Comparison of ENCODE assay signal across 7 worm cellular contexts in genomic region chrIII:9580039-9580891, ce11.
TF ChIP-seq lines count a peak whose summit lies in the region.

Gene ced-7, minus strand, starts transcription at chrIII:9580089.

TF ChIP-seq in whole organism, L1 larva, 84 proteins besides CTCF, POLR2A, EP300 and RAD21 (continues in another document):
- TF ChIP-seq nhr-85 (tag; lab: Kevin White, UChicago) (peak; percentile 14), F16B12.6 (tag; optimal IDR thresholded peaks at IDR 0.05; lab: Kevin White, UChicago) (peak; percentile 8), fos-1 (tag; optimal IDR thresholded peaks at IDR 0.05; lab: Kevin White, UChicago) (no peak), dpl-1 (GFP tag; optimal IDR thresholded peaks at IDR 0.05; lab: Kevin White, UChicago) (peak in 2 of 3 experiments; percentile 4 to 52), unc-86 (tag; optimal IDR thresholded peaks at IDR 0.05; lab: Kevin White, UChicago) (peak; percentile 22), unc-130 (tag; optimal IDR thresholded peaks at IDR 0.05; lab: Kevin White, UChicago) (no peak), nhr-47 (tag; optimal IDR thresholded peaks at IDR 0.05; lab: Kevin White, UChicago) (peak; percentile 11), lin-35 (GFP tag; optimal IDR thresholded peaks at IDR 0.05; lab: Kevin White, UChicago) (peak; percentile 15 to 37), nhr-84 (tag; optimal IDR thresholded peaks at IDR 0.05; lab: Kevin White, UChicago) (no peak), nhr-20 (tag; optimal IDR thresholded peaks at IDR 0.05; lab: Kevin White, UChicago) (peak; percentile 9), elt-2 (tag; optimal IDR thresholded peaks at IDR 0.05; lab: Kevin White, UChicago) (no peak), lin-14 (GFP tag; optimal IDR thresholded peaks at IDR 0.05; lab: Kevin White, UChicago) (peak; percentile 74), nhr-237 (tag; optimal IDR thresholded peaks at IDR 0.05; lab: Kevin White, UChicago) (no peak)

TF ChIP-seq in whole organism, L2 larva, 48 proteins besides CTCF, POLR2A, EP300 and RAD21:
- TF ChIP-seq sma-3 (GFP tag; optimal IDR thresholded peaks at IDR 0.05; lab: Kevin White, UChicago) (no peak), lin-13 (GFP tag; optimal IDR thresholded peaks at IDR 0.05; lab: Kevin White, UChicago) (peak; percentile 18), crh-2 (tag; optimal IDR thresholded peaks at IDR 0.05; lab: Kevin White, UChicago) (peak; percentile 22), C34F6.9 (tag; optimal IDR thresholded peaks at IDR 0.05; lab: Kevin White, UChicago) (peak; percentile 75), lsy-2 (tag; optimal IDR thresholded peaks at IDR 0.05; lab: Kevin White, UChicago) (peak in 1 of 2 experiments; percentile 54), nhr-237 (tag; optimal IDR thresholded peaks at IDR 0.05; lab: Kevin White, UChicago) (no peak), nhr-129 (tag; optimal IDR thresholded peaks at IDR 0.05; lab: Kevin White, UChicago) (peak; percentile 60), unc-55 (GFP tag; optimal IDR thresholded peaks at IDR 0.05; lab: Kevin White, UChicago) (peak; percentile 44), ZK546.5 (tag; optimal IDR thresholded peaks at IDR 0.05; lab: Kevin White, UChicago) (no peak)

TF ChIP-seq in whole organism, L3 larva, 47 proteins besides CTCF, POLR2A, EP300 and RAD21:
- TF ChIP-seq ztf-4 (tag; optimal IDR thresholded peaks at IDR 0.05; lab: Kevin White, UChicago) (no peak), lin-15B (tag; optimal IDR thresholded peaks at IDR 0.05; lab: Kevin White, UChicago) (peak; percentile 67), nfya-1 (tag; optimal IDR thresholded peaks at IDR 0.05; lab: Kevin White, UChicago; ENCODE audit: insufficient read depth) (peak; percentile 46), snpc-4 (tag; optimal IDR thresholded peaks at IDR 0.05; lab: Kevin White, UChicago) (peak; percentile 27), pha-4 (tag; optimal IDR thresholded peaks at IDR 0.05; lab: Kevin White, UChicago) (peak; percentile 19), nhr-12 (tag; optimal IDR thresholded peaks at IDR 0.05; lab: Kevin White, UChicago) (no peak), ceh-28 (tag; optimal IDR thresholded peaks at IDR 0.05; lab: Kevin White, UChicago) (peak; percentile 12), lin-39 (tag; optimal IDR thresholded peaks at IDR 0.05; lab: Kevin White, UChicago) (peak; percentile 22)

TF ChIP-seq in whole organism, L4 larva, 104 proteins besides CTCF, POLR2A, EP300 and RAD21 (continues in another document):
- TF ChIP-seq ama-1 (optimal IDR thresholded peaks at IDR 0.05; lab: Kevin White, UChicago) (no peak), nhr-77 (tag; optimal IDR thresholded peaks at IDR 0.05; lab: Kevin White, UChicago) (no peak), zip-2 (tag; optimal IDR thresholded peaks at IDR 0.05; lab: Kevin White, UChicago) (no peak), Y48G9A.11 (GFP tag; IDR thresholded peaks at IDR 0.05; lab: Robert Waterston, UW) (no peak), tra-1 (GFP tag; IDR thresholded peaks at IDR 0.05; lab: Robert Waterston, UW) (no peak), snpc-1.2 (GFP tag; IDR thresholded peaks at IDR 0.05; lab: Robert Waterston, UW) (no peak), nhr-111 (GFP tag; optimal IDR thresholded peaks at IDR 0.05; lab: Kevin White, UChicago) (no peak), nhr-48 (tag; optimal IDR thresholded peaks at IDR 0.05; lab: Kevin White, UChicago) (no peak), hlh-30 (tag; optimal IDR thresholded peaks at IDR 0.05; lab: Kevin White, UChicago; ENCODE audit: insufficient read depth) (peak; percentile 87), lir-3 (tag; optimal IDR thresholded peaks at IDR 0.05; lab: Kevin White, UChicago) (no peak), duxl-1 (tag; optimal IDR thresholded peaks at IDR 0.05; lab: Kevin White, UChicago; ENCODE audit: poor library complexity) (no peak), ces-1 (GFP tag; optimal IDR thresholded peaks at IDR 0.05; lab: Kevin White, UChicago) (no peak), lin-15B (tag; optimal IDR thresholded peaks at IDR 0.05; lab: Kevin White, UChicago) (no peak), mes-2 (tag; optimal IDR thresholded peaks at IDR 0.05; lab: Kevin White, UChicago; ENCODE audit: poor library complexity, severe bottlenecking) (no peak), unc-62 (GFP tag; optimal IDR thresholded peaks at IDR 0.05 in 1 of 2; lab: Kevin White, UChicago) (peak in 1 of 2 experiments; percentile 45), unc-62 (tag; optimal IDR thresholded peaks at IDR 0.05; lab: Kevin White, UChicago) (no peak)

TF ChIP-seq in whole organism, late embryonic, 69 proteins besides CTCF, POLR2A, EP300 and RAD21:
- no peak for TF ChIP-seq ceh-18 (tag; optimal IDR thresholded peaks at IDR 0.05; lab: Kevin White, UChicago)
- TF ChIP-seq hlh-30 (tag; optimal IDR thresholded peaks at IDR 0.05; lab: Kevin White, UChicago; ENCODE audit: insufficient read depth) = peak; percentile 84
- TF ChIP-seq ceh-9 (tag; optimal IDR thresholded peaks at IDR 0.05; lab: Kevin White, UChicago) = no peak

TF ChIP-seq in whole organism, mixed stage, embryonic, 35 proteins besides CTCF, POLR2A, EP300 and RAD21:
- TF ChIP-seq nhr-76 (tag; optimal IDR thresholded peaks at IDR 0.05; lab: Kevin White, UChicago) (no peak), ces-1 (GFP tag; optimal IDR thresholded peaks at IDR 0.05; lab: Kevin White, UChicago) (peak; percentile 11), mep-1 (tag; optimal IDR thresholded peaks at IDR 0.05; lab: Kevin White, UChicago) (peak; percentile 35), bed-3 (GFP tag; optimal IDR thresholded peaks at IDR 0.05; lab: Kevin White, UChicago) (no peak), ztf-11 (tag; optimal IDR thresholded peaks at IDR 0.05; lab: Kevin White, UChicago) (no peak)

TF ChIP-seq in whole organism, young adult, 124 proteins besides CTCF, POLR2A, EP300 and RAD21:
- TF ChIP-seq F52B5.7 (tag; optimal IDR thresholded peaks at IDR 0.05; lab: Kevin White, UChicago) (no peak), ztf-25 (GFP tag; IDR thresholded peaks at IDR 0.05; lab: Robert Waterston, UW) (no peak), attf-5 (GFP tag; optimal IDR thresholded peaks at IDR 0.05; lab: Kevin White, UChicago) (peak; percentile 18), F10E7.11 (tag; optimal IDR thresholded peaks at IDR 0.05; lab: Kevin White, UChicago) (no peak), cebp-1 (GFP tag; IDR thresholded peaks at IDR 0.05; lab: Robert Waterston, UW) (no peak), cebp-1 (tag; optimal IDR thresholded peaks at IDR 0.05; lab: Kevin White, UChicago) (peak; percentile 82), madf-10 (tag; optimal IDR thresholded peaks at IDR 0.05; lab: Kevin White, UChicago) (no peak), rpc-1 (optimal IDR thresholded peaks at IDR 0.05; lab: Kevin White, UChicago) (no peak), rpc-1 (tag; optimal IDR thresholded peaks at IDR 0.05; lab: Kevin White, UChicago) (no peak), B0261.1 (tag; optimal IDR thresholded peaks at IDR 0.05; lab: Kevin White, UChicago) (no peak), rec-8 (tag; optimal IDR thresholded peaks at IDR 0.05; lab: Kevin White, UChicago) (no peak)
